Worm (Caenorhabditis elegans) whole organism, L1 larva: Measurements from ENCODE around the gene Y47A7.2.

ENCODE experiments used
- blmp-1 ChIP-seq: fragments of 150-350 bp; optimal IDR thresholded peaks from 2 replicates; lab custom pipeline; 2014; ENCODE audit warnings: missing biosample characterization, missing genetic modification characterization
- ceh-82 ChIP-seq, 3 experiments: fragments of 150-350 bp in 1 of 3; sonication (generic microtip) in 2 of 3; optimal IDR thresholded peaks; 2 replicates each; lab custom pipeline; 2014 to 2017; ENCODE audit warnings: missing biosample characterization in 3 of 3, missing genetic modification characterization in 3 of 3
- fkh-10 ChIP-seq: sonication (generic microtip); optimal IDR thresholded peaks from 2 replicates; lab custom pipeline; 2017; ENCODE audit warnings: missing biosample characterization, missing genetic modification reagents, missing genetic modification characterization
- lin-35 ChIP-seq, 2 experiments: fragments of 150-350 bp; optimal IDR thresholded peaks; 2 replicates each; lab custom pipeline; 2014; ENCODE audit warnings: missing biosample characterization in 2 of 2, missing genetic modification characterization in 2 of 2, missing genetic modification reagents in 2 of 2
- mep-1 ChIP-seq: fragments of 150-350 bp; optimal IDR thresholded peaks from 2 replicates; lab custom pipeline; 2014; ENCODE audit warnings: missing biosample characterization, missing genetic modification characterization
- nhr-12 ChIP-seq: sonication (generic microtip); optimal IDR thresholded peaks from 2 replicates; lab custom pipeline; 2017; ENCODE audit warnings: missing biosample characterization, missing genetic modification characterization
- nhr-77 ChIP-seq: fragments of 150-350 bp; optimal IDR thresholded peaks from 2 replicates; lab custom pipeline; 2014; ENCODE audit warnings: missing biosample characterization, missing genetic modification characterization
- pqm-1 ChIP-seq: sonication (generic microtip); optimal IDR thresholded peaks from 3 replicates; lab custom pipeline; 2017; ENCODE audit warnings: missing biosample characterization, missing genetic modification characterization
- zag-1 ChIP-seq: fragments of 150-350 bp; optimal IDR thresholded peaks from 2 replicates; lab custom pipeline; 2014; ENCODE audit warnings: missing biosample characterization, missing genetic modification characterization
- ztf-11 ChIP-seq, 2 experiments: sonication (generic microtip); optimal IDR thresholded peaks; 2 replicates each; lab custom pipeline; 2016 to 2017; ENCODE audit warnings: missing genetic modification characterization in 2 of 2, missing biosample characterization in 1 of 2, missing compliant biosample characterization in 1 of 2

ce11 chrV:5233777-5234176 lies 35.6 kb upstream of the Y47A7.2 start, which contains the start of gene cest-32:
- TF ChIP-seq nhr-12 (no peak), mep-1 (tag; lab: Kevin White, UChicago) (no peak), pqm-1 (tag; lab: Kevin White, UChicago) (no peak), nhr-77 (tag; lab: Kevin White, UChicago) (no peak), ceh-82 (tag; optimal IDR thresholded peaks at IDR 0.05; lab: Kevin White, UChicago) (no peak), lin-35 (GFP tag; optimal IDR thresholded peaks at IDR 0.05; lab: Kevin White, UChicago) (peak in 1 of 2 experiments; percentile 7), zag-1 (tag; lab: Kevin White, UChicago) (no peak), fkh-10 (no peak), ztf-11 (tag; optimal IDR thresholded peaks at IDR 0.05; lab: Kevin White, UChicago) (no peak), blmp-1 (tag; lab: Kevin White, UChicago) (no peak)
